Worm (Caenorhabditis elegans): Measurements from ENCODE around the gene C28A5.1.

The C28A5.1 gene

ce11 chrIII:4475428-4475968 lies 41.4 kb upstream of the C28A5.1 start, which contains the start of gene rps-1 (continued):
- peak; percentile 88 for TF ChIP-seq ztf-22 (GFP tag; optimal IDR thresholded peaks at IDR 0.05)
- peak; percentile 90 for TF ChIP-seq egl-18 (GFP tag; IDR thresholded peaks at IDR 0.05)
- peak; percentile 96 for TF ChIP-seq hmg-20 (GFP tag; IDR thresholded peaks at IDR 0.05)
- TF ChIP-seq madf-3 (GFP tag; IDR thresholded peaks at IDR 0.05) = peak; percentile 95
- peak; percentile 90 for TF ChIP-seq athp-1 (tag; optimal IDR thresholded peaks at IDR 0.05)
- peak; percentile 51 for TF ChIP-seq B0261.1 (tag; optimal IDR thresholded peaks at IDR 0.05)
- no peak for TF ChIP-seq nfya-2 (GFP tag; IDR thresholded peaks at IDR 0.05)
- TF ChIP-seq cebp-2 (GFP tag; IDR thresholded peaks at IDR 0.05) = peak; percentile 90; the same call in 1 of the 2 replicates
- TF ChIP-seq die-1 (tag; optimal IDR thresholded peaks at IDR 0.05) = peak; percentile 63
- TF ChIP-seq F33H1.4 (GFP tag; IDR thresholded peaks at IDR 0.05) = peak; percentile 87
- TF ChIP-seq somi-1 (GFP tag; optimal IDR thresholded peaks at IDR 0.05) = peak; percentile 94
- TF ChIP-seq ccch-3 (GFP tag; optimal IDR thresholded peaks at IDR 0.05) = peak; percentile 11
- TF ChIP-seq aptf-3 (GFP tag; IDR thresholded peaks at IDR 0.05) = peak; percentile 72; the same call in 1 of the 2 replicates
- TF ChIP-seq nhr-120 (GFP tag; IDR thresholded peaks at IDR 0.05) = no peak
- peak; percentile 84 for TF ChIP-seq nhr-27 (tag; optimal IDR thresholded peaks at IDR 0.05)
- no peak for TF ChIP-seq nhr-179 (tag; optimal IDR thresholded peaks at IDR 0.05)
- TF ChIP-seq bed-1 (GFP tag; IDR thresholded peaks at IDR 0.05) = no peak
- TF ChIP-seq hrde-1 (tag; optimal IDR thresholded peaks at IDR 0.05; ENCODE audit: borderline replicate concordance) = peak; percentile 80
- peak; percentile 95 for TF ChIP-seq lir-1 (GFP tag; conservative IDR thresholded peaks at IDR 0.05)
- peak; percentile 53 to 97 (median 87) for TF ChIP-seq lin-35 (GFP tag; optimal IDR thresholded peaks at IDR 0.05)
- peak in 1 of 2 experiments; percentile 0 for TF ChIP-seq rec-8 (tag; optimal IDR thresholded peaks at IDR 0.05)
- peak; percentile 82 for TF ChIP-seq nhr-90 (tag; optimal IDR thresholded peaks at IDR 0.05)
- TF ChIP-seq sea-2 (GFP tag; IDR thresholded peaks at IDR 0.05) = peak; percentile 78; the same call in 1 of the 2 replicates
- peak; percentile 95 for TF ChIP-seq madf-6 (GFP tag; IDR thresholded peaks at IDR 0.05)
- peak; percentile 49 for TF ChIP-seq ets-4 (GFP tag; optimal IDR thresholded peaks at IDR 0.05)
- TF ChIP-seq let-607 (tag; optimal IDR thresholded peaks at IDR 0.05) = peak; percentile 90 to 95
- no peak for TF ChIP-seq mxl-1 (tag; optimal IDR thresholded peaks at IDR 0.05)
- TF ChIP-seq F22D6.2 (tag; optimal IDR thresholded peaks at IDR 0.05) = peak; percentile 91
- TF ChIP-seq snpc-1.3 (tag; optimal IDR thresholded peaks at IDR 0.05; ENCODE audit: insufficient read depth) = peak; percentile 95
- peak; percentile 98 for TF ChIP-seq repo-1 (tag; optimal IDR thresholded peaks at IDR 0.05)
- peak; percentile 94 for TF ChIP-seq madf-10 (tag; optimal IDR thresholded peaks at IDR 0.05)
- TF ChIP-seq mel-28 (tag; optimal IDR thresholded peaks at IDR 0.05; ENCODE audit: borderline replicate concordance) = no peak
- TF ChIP-seq lsl-1 (GFP tag; optimal IDR thresholded peaks at IDR 0.05) = peak; percentile 98
- TF ChIP-seq egrh-3 (GFP tag; IDR thresholded peaks at IDR 0.05) = peak; percentile 38; the same call in 1 of the 2 replicates
- TF ChIP-seq nhr-80 (tag; optimal IDR thresholded peaks at IDR 0.05) = peak; percentile 95
- TF ChIP-seq sdz-38 (tag; optimal IDR thresholded peaks at IDR 0.05) = no peak
- peak; percentile 98 for TF ChIP-seq K11D2.4 (GFP tag; IDR thresholded peaks at IDR 0.05)
- peak; percentile 74 for TF ChIP-seq zim-3 (tag; optimal IDR thresholded peaks at IDR 0.05)
- TF ChIP-seq F10E7.11 (tag; optimal IDR thresholded peaks at IDR 0.05) = peak; percentile 86
- peak; percentile 63; the same call in 1 of the 2 replicates for TF ChIP-seq F39B2.1 (GFP tag; IDR thresholded peaks at IDR 0.05)
- TF ChIP-seq xnd-1 (tag; optimal IDR thresholded peaks at IDR 0.05) = peak; percentile 76
- TF ChIP-seq ztf-25 (GFP tag; IDR thresholded peaks at IDR 0.05) = peak; percentile 24; the same call in 1 of the 2 replicates
- peak; percentile 80 for TF ChIP-seq snpc-1.1 (tag; optimal IDR thresholded peaks at IDR 0.05; ENCODE audit: insufficient read depth)
- TF ChIP-seq hlh-12 (tag; optimal IDR thresholded peaks at IDR 0.05) = no peak
- peak; percentile 77 for TF ChIP-seq B0019.2 (GFP tag; conservative IDR thresholded peaks at IDR 0.05)
- TF ChIP-seq fkh-3 (tag; optimal IDR thresholded peaks at IDR 0.05) = no peak
- TF ChIP-seq atf-7 (tag; optimal IDR thresholded peaks at IDR 0.05) = peak; percentile 96
